Fruit fly (Drosophila melanogaster) whole organism, embryonic: ENCODE data around the gene CG11164.
A peak's percentile ranks its signal among the peaks of the same experiment; 100 is the strongest.

Source experiments
- ATbp ChIP-seq: fragments of 200-800 bp; sonication (Bioruptor generic); optimal IDR thresholded peaks from 2 replicates; lab custom pipeline; 2017; ENCODE audit warnings: missing biosample characterization, mild to moderate bottlenecking, missing genetic modification characterization, missing genetic modification reagents
- BtbVII ChIP-seq: fragments of 200-800 bp; sonication (Bioruptor generic); optimal IDR thresholded peaks from 3 replicates; lab custom pipeline; 2017; ENCODE audit warnings: missing biosample characterization, mild to moderate bottlenecking, missing genetic modification characterization
- CG10209 ChIP-seq: fragments of 200-800 bp; sonication (Bioruptor generic); optimal IDR thresholded peaks from 3 replicates; lab custom pipeline; 2017; ENCODE audit warnings: missing biosample characterization, mild to moderate bottlenecking, missing genetic modification characterization, missing genetic modification reagents
- CG10462 ChIP-seq: fragments of 200-800 bp; sonication (Bioruptor generic); optimal IDR thresholded peaks from 2 replicates; lab custom pipeline; 2016; ENCODE audit warnings: missing biosample characterization, missing genetic modification characterization
- CG1233 ChIP-seq: fragments of 200-800 bp; sonication (Bioruptor generic); optimal IDR thresholded peaks from 4 replicates; lab custom pipeline; 2018; ENCODE audit warnings: missing biosample characterization, mild to moderate bottlenecking, missing genetic modification characterization
- CG13296 ChIP-seq: fragments of 200-800 bp; sonication (Bioruptor generic); optimal IDR thresholded peaks from 3 replicates; lab custom pipeline; 2018; ENCODE audit warnings: missing biosample characterization, mild to moderate bottlenecking, missing genetic modification characterization
- CG13894 ChIP-seq: fragments of 200-800 bp; sonication (Bioruptor generic); optimal IDR thresholded peaks from 3 replicates; lab custom pipeline; 2018; ENCODE audit warnings: missing biosample characterization, mild to moderate bottlenecking, missing genetic modification characterization, moderate library complexity
- CG14050 ChIP-seq: fragments of 200-800 bp; sonication (Bioruptor generic); IDR thresholded peaks from 3 replicates; pipeline ENCODE4 v1.3.6; 2022; ENCODE audit warnings: missing biosample characterization, missing genetic modification characterization
- CG15011 ChIP-seq: fragments of 200-800 bp; sonication (Bioruptor generic); optimal IDR thresholded peaks from 3 replicates; lab custom pipeline; 2018; ENCODE audit warnings: missing biosample characterization, mild to moderate bottlenecking, missing genetic modification characterization
- CG1602 ChIP-seq: fragments of 200-800 bp; sonication (Bioruptor generic); optimal IDR thresholded peaks from 3 replicates; lab custom pipeline; 2016; ENCODE audit warnings: missing biosample characterization, missing genetic modification characterization
- CG17568 ChIP-seq: fragments of 200-800 bp; sonication (Bioruptor generic); optimal IDR thresholded peaks from 2 replicates; lab custom pipeline; 2018; ENCODE audit warnings: missing biosample characterization, mild to moderate bottlenecking, missing genetic modification characterization, moderate library complexity
- CG18619 ChIP-seq: fragments of 200-800 bp; sonication (Bioruptor generic); optimal IDR thresholded peaks from 3 replicates; lab custom pipeline; 2017; ENCODE audit warnings: missing biosample characterization, mild to moderate bottlenecking, missing genetic modification characterization
- CG2199 ChIP-seq: fragments of 200-800 bp; sonication (Bioruptor generic); IDR thresholded peaks from 3 replicates; pipeline ENCODE4 v1.3.6; 2022; ENCODE audit warnings: missing biosample characterization, missing genetic modification characterization
- CG32532 ChIP-seq: fragments of 200-800 bp; sonication (Bioruptor generic); IDR thresholded peaks from 2 replicates; pipeline ENCODE4 v1.3.6; 2022; ENCODE audit warnings: missing biosample characterization, missing genetic modification characterization
- CG3281 ChIP-seq: fragments of 200-800 bp; sonication (Bioruptor generic); optimal IDR thresholded peaks from 3 replicates; lab custom pipeline; 2017; ENCODE audit warnings: missing biosample characterization, mild to moderate bottlenecking, missing genetic modification characterization
- CG3847 ChIP-seq: fragments of 200-800 bp; sonication (Bioruptor generic); IDR thresholded peaks from 2 replicates; pipeline ENCODE4 v1.3.6; 2022; ENCODE audit warnings: missing biosample characterization, missing genetic modification characterization
- CG6175 ChIP-seq: fragments of 200-800 bp; sonication (Bioruptor generic); IDR thresholded peaks from 3 replicates; pipeline ENCODE4 v1.3.6; 2022; ENCODE audit warnings: missing biosample characterization, missing genetic modification characterization
- CG6689 ChIP-seq: fragments of 200-800 bp; sonication (Bioruptor generic); IDR thresholded peaks from 2 replicates; pipeline ENCODE4 v1.3.6; 2022; ENCODE audit warnings: missing biosample characterization, missing genetic modification characterization
- CG6765 ChIP-seq: fragments of 200-800 bp; sonication (Bioruptor generic); optimal IDR thresholded peaks from 3 replicates; lab custom pipeline; 2017; ENCODE audit warnings: missing biosample characterization, mild to moderate bottlenecking, missing genetic modification characterization
- CG7745 ChIP-seq: fragments of 200-800 bp; sonication (Bioruptor generic); optimal IDR thresholded peaks from 2 replicates; lab custom pipeline; 2018; ENCODE audit warnings: missing biosample characterization, mild to moderate bottlenecking, missing genetic modification characterization, moderate library complexity
- CG7786 ChIP-seq: fragments of 200-800 bp; sonication (Bioruptor generic); optimal IDR thresholded peaks from 2 replicates; lab custom pipeline; 2016; ENCODE audit warnings: missing biosample characterization, missing genetic modification characterization
- CG7839 ChIP-seq: fragments of 200-800 bp; sonication (Bioruptor generic); optimal IDR thresholded peaks from 3 replicates; lab custom pipeline; 2018; ENCODE audit warnings: missing biosample characterization, mild to moderate bottlenecking, missing genetic modification characterization, moderate library complexity
- CG8388 ChIP-seq: fragments of 200-800 bp; sonication (Bioruptor generic); optimal IDR thresholded peaks from 2 replicates; lab custom pipeline; 2019; ENCODE audit warnings: missing biosample characterization, mild to moderate bottlenecking, missing genetic modification characterization, moderate library complexity
- CG8944 ChIP-seq: fragments of 200-800 bp; sonication (Bioruptor generic); optimal IDR thresholded peaks from 3 replicates; lab custom pipeline; 2016; ENCODE audit warnings: missing biosample characterization, missing genetic modification characterization
- CG9932 ChIP-seq: fragments of 200-800 bp; sonication (Bioruptor generic); IDR thresholded peaks from 2 replicates; pipeline ENCODE4 v1.3.6; 2022; ENCODE audit warnings: missing biosample characterization, missing genetic modification characterization
- Dek ChIP-seq: fragments of 200-800 bp; sonication (Bioruptor generic); optimal IDR thresholded peaks from 3 replicates; lab custom pipeline; 2019; ENCODE audit warnings: missing biosample characterization, mild to moderate bottlenecking, missing genetic modification characterization, moderate library complexity
- Dp ChIP-seq: fragments of 200-800 bp; sonication (Bioruptor generic); optimal IDR thresholded peaks from 2 replicates; lab custom pipeline; 2018; ENCODE audit warnings: missing biosample characterization, mild to moderate bottlenecking, missing genetic modification characterization, moderate library complexity
- Fer1 ChIP-seq: fragments of 200-800 bp; sonication (Bioruptor generic); optimal IDR thresholded peaks from 2 replicates; lab custom pipeline; 2017; ENCODE audit warnings: missing biosample characterization, mild to moderate bottlenecking, missing genetic modification characterization
- Hand ChIP-seq: fragments of 200-800 bp; sonication (Bioruptor generic); optimal IDR thresholded peaks from 2 replicates; lab custom pipeline; 2017; ENCODE audit warnings: mild to moderate bottlenecking, missing biosample characterization, missing genetic modification reagents, missing genetic modification characterization
- Hey ChIP-seq: fragments of 200-800 bp; sonication (Bioruptor generic); optimal IDR thresholded peaks from 3 replicates; lab custom pipeline; 2018; ENCODE audit warnings: missing biosample characterization, mild to moderate bottlenecking, missing genetic modification characterization
- Hr51 ChIP-seq, 2 experiments: fragments of 200-800 bp; sonication (Bioruptor generic); optimal IDR thresholded peaks; 2 replicates in 1 of 2; 3 replicates in 1 of 2; lab custom pipeline; 2016 to 2018; ENCODE audit warnings: missing biosample characterization in 2 of 2, missing genetic modification characterization in 2 of 2, mild to moderate bottlenecking in 1 of 2, moderate library complexity in 1 of 2
- MTF-1 ChIP-seq: fragments of 200-800 bp; sonication (Bioruptor generic); optimal IDR thresholded peaks from 2 replicates; lab custom pipeline; 2018; ENCODE audit warnings: missing biosample characterization, mild to moderate bottlenecking, missing genetic modification characterization, borderline replicate concordance
- Med ChIP-seq: fragments of 200-800 bp; sonication (Bioruptor generic); peaks from one replicate; lab custom pipeline; 2016; ENCODE audit warnings: missing biosample characterization, missing genetic modification characterization, mild to moderate bottlenecking, inconsistent platforms, moderate library complexity
- Mrtf ChIP-seq: fragments of 200-800 bp; sonication (Bioruptor generic); IDR thresholded peaks from 3 replicates; pipeline ENCODE4 v1.3.6; 2022; ENCODE audit warnings: missing biosample characterization, missing genetic modification characterization
- Vsx1 ChIP-seq: fragments of 200-800 bp; sonication (Bioruptor generic); optimal IDR thresholded peaks from 2 replicates; lab custom pipeline; 2017; ENCODE audit warnings: missing biosample characterization, mild to moderate bottlenecking, missing genetic modification characterization, missing genetic modification reagents
- cwo ChIP-seq: fragments of 200-800 bp; sonication (Bioruptor generic); optimal IDR thresholded peaks from 3 replicates; lab custom pipeline; 2017; ENCODE audit warnings: missing biosample characterization, missing genetic modification characterization, mild to moderate bottlenecking, moderate library complexity, missing genetic modification reagents
- gem ChIP-seq: fragments of 200-800 bp; sonication (Bioruptor generic); optimal IDR thresholded peaks from 2 replicates; lab custom pipeline; 2019; ENCODE audit warnings: missing biosample characterization, mild to moderate bottlenecking, missing genetic modification characterization, moderate library complexity
- grau ChIP-seq: fragments of 200-800 bp; optimal IDR thresholded peaks from 3 replicates; lab custom pipeline; 2019; ENCODE audit warnings: missing biosample characterization, mild to moderate bottlenecking, missing genetic modification characterization, moderate library complexity
- gsb-n ChIP-seq: fragments of 200-800 bp; sonication (Bioruptor generic); optimal IDR thresholded peaks from 3 replicates; lab custom pipeline; 2018; ENCODE audit warnings: missing biosample characterization, mild to moderate bottlenecking, missing genetic modification characterization
- h ChIP-seq: fragments of >200 bp; optimal IDR thresholded peaks from 2 replicates; lab custom pipeline; 2017
- jumu ChIP-seq: fragments of 200-800 bp; sonication (Bioruptor generic); optimal IDR thresholded peaks from 3 replicates; lab custom pipeline; 2016; ENCODE audit warnings: missing biosample characterization, missing genetic modification characterization
- lab ChIP-seq: fragments of 200-800 bp; sonication (Bioruptor generic); optimal IDR thresholded peaks from 3 replicates; lab custom pipeline; 2017; ENCODE audit warnings: missing biosample characterization, missing genetic modification characterization, mild to moderate bottlenecking, moderate library complexity, missing genetic modification reagents
- lbe ChIP-seq: fragments of 200-800 bp; sonication (Bioruptor generic); optimal IDR thresholded peaks from 2 replicates; lab custom pipeline; 2016; ENCODE audit warnings: missing biosample characterization, mild to moderate bottlenecking, missing genetic modification characterization
- maf-S ChIP-seq: fragments of 200-800 bp; sonication (Bioruptor generic); optimal IDR thresholded peaks from 2 replicates; lab custom pipeline; 2016; ENCODE audit warnings: missing biosample characterization, missing genetic modification characterization
- sens ChIP-seq: fragments of 200-800 bp; sonication (Bioruptor generic); peaks from one replicate; lab custom pipeline; 2016; ENCODE audit warnings: missing biosample characterization, missing genetic modification characterization
- sug ChIP-seq: fragments of 200-800 bp; optimal IDR thresholded peaks from 2 replicates; lab custom pipeline; 2019; ENCODE audit warnings: missing biosample characterization, mild to moderate bottlenecking, missing genetic modification characterization, moderate library complexity
- tna ChIP-seq: fragments of 200-800 bp; sonication (Bioruptor generic); IDR thresholded peaks from 2 replicates; pipeline ENCODE4 v1.3.6; 2022; ENCODE audit warnings: missing biosample characterization, missing genetic modification characterization; ENCODE audit not compliant: partially characterized antibody
- tup ChIP-seq: fragments of 200-800 bp; sonication (Bioruptor generic); optimal IDR thresholded peaks from 2 replicates; lab custom pipeline; 2016; ENCODE audit warnings: missing biosample characterization, mild to moderate bottlenecking, missing genetic modification characterization, moderate library complexity
- zf30C ChIP-seq: fragments of 200-800 bp; sonication (Bioruptor generic); optimal IDR thresholded peaks from 3 replicates; lab custom pipeline; 2018; ENCODE audit warnings: missing biosample characterization, mild to moderate bottlenecking, missing genetic modification characterization

CG11164 gene

DNA sequence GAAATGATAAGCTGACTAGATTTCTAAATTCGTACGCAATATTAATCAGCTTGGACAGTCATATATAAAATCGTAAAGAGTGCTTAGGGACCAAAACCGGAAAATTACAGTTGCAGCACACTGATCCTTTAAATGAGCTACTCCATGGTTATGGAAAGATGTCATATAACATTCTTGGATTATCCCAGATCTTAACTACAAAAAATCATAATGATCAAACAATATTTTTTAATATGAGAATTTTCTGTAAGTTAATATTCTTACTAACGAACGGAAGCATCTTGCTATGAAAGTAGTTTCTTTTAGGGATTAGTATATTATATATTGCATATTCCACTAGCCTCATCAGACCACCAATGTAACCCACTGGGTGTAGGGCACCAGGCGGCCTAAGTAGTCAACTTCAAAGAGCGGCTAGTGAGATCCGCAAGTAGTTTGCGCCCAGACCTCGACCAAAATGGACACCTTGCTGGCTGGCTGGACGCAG lies 8.7 kb downstream of the CG11164 start, which contains the start of gene CG11162 (continued):
- TF ChIP-seq CG13894 (tag; lab: Kevin White, UChicago) (peak; percentile 39), Fer1 (GFP tag; lab: Kevin White, UChicago) (peak; percentile 63), CG9932 (peak; percentile 40), CG3847 (0 out of 2 replicates have a peak, but pooled peaks have one; percentile 13), CG3281 (GFP tag; lab: Kevin White, UChicago) (peak; percentile 72), grau (peak; percentile 58), CG18619 (GFP tag; lab: Kevin White, UChicago) (peak; percentile 6), Med (GFP tag; lab: Kevin White, UChicago) (peak; percentile 49), Vsx1 (no peak), Hand (GFP tag; lab: Kevin White, UChicago) (peak; percentile 36), CG10209 (GFP tag; lab: Kevin White, UChicago) (peak; percentile 12), lab (GFP tag; lab: Kevin White, UChicago) (peak; percentile 70), cwo (GFP tag; lab: Kevin White, UChicago) (peak; percentile 75), gsb-n (no peak), CG32532 (GFP tag; lab: Robert Waterston, UW) (peak; percentile 26; the same call in 1 of the 2 replicates), CG7786 (GFP tag; lab: Kevin White, UChicago) (peak; percentile 28), BtbVII (GFP tag; lab: Kevin White, UChicago) (peak; percentile 10), CG14050 (GFP tag; lab: Robert Waterston, UW) (no peak), CG7839 (tag; lab: Kevin White, UChicago) (peak; percentile 34), sens (GFP tag; lab: Kevin White, UChicago) (peak; percentile 7)

- no peak for TF ChIP-seq ATbp (GFP tag; lab: Kevin White, UChicago)
- TF ChIP-seq Hey (tag; lab: Kevin White, UChicago): peak; percentile 5
- TF ChIP-seq CG6689 (GFP tag; lab: Robert Waterston, UW): no peak
- no peak for TF ChIP-seq CG2199 (GFP tag; lab: Robert Waterston, UW)
- TF ChIP-seq Mrtf (GFP tag; lab: Robert Waterston, UW): no peak
- no peak for TF ChIP-seq CG13296 (GFP tag; lab: Kevin White, UChicago)
- no peak for TF ChIP-seq lbe (GFP tag; lab: Kevin White, UChicago)
- TF ChIP-seq MTF-1 (GFP tag; lab: Kevin White, UChicago): no peak
- no peak for TF ChIP-seq CG6765 (GFP tag; lab: Kevin White, UChicago)
- TF ChIP-seq CG6175 (GFP tag; lab: Robert Waterston, UW): no peak
- no peak for TF ChIP-seq CG10462 (GFP tag; lab: Kevin White, UChicago)
- no peak for TF ChIP-seq gem (tag; lab: Kevin White, UChicago)
- no peak for TF ChIP-seq h (lab: Kevin White, UChicago)
- no peak for TF ChIP-seq CG8944 (GFP tag; lab: Kevin White, UChicago)
- no peak for TF ChIP-seq CG1233 (GFP tag; lab: Kevin White, UChicago)
- TF ChIP-seq jumu (GFP tag; lab: Kevin White, UChicago): no peak
- no peak for TF ChIP-seq CG17568 (GFP tag; lab: Kevin White, UChicago)
- TF ChIP-seq Dek: no peak
- TF ChIP-seq Med (GFP tag; lab: Kevin White, UChicago): no peak
- TF ChIP-seq CG8388 (GFP tag; lab: Kevin White, UChicago): no peak
- no peak for TF ChIP-seq CG7745 (tag; lab: Kevin White, UChicago)
- no peak for TF ChIP-seq CG1602 (GFP tag; lab: Kevin White, UChicago)
- peak; percentile 9 for TF ChIP-seq Dp (GFP tag; lab: Kevin White, UChicago)
- no peak for TF ChIP-seq tna (GFP tag; lab: Robert Waterston, UW)
- TF ChIP-seq CG3281 (GFP tag; lab: Kevin White, UChicago): no peak
- TF ChIP-seq Hr51 (GFP tag; optimal IDR thresholded peaks at IDR 0.05; lab: Kevin White, UChicago): no peak
- TF ChIP-seq sug (tag; lab: Kevin White, UChicago): peak; percentile 27
- TF ChIP-seq CG15011 (GFP tag; lab: Kevin White, UChicago): no peak
- no peak for TF ChIP-seq tup
- TF ChIP-seq zf30C: no peak
- TF ChIP-seq maf-S: no peak
These were observed 10.2 kb downstream of the CG11164 start for dm6 chrX:13677970-13678490.
